Fruit fly (Drosophila melanogaster) whole organism, embryonic: ENCODE measurements around the gene CG42798.

Experiments used
- ATbp ChIP-seq: fragments of 200-800 bp; sonication (Bioruptor generic); optimal IDR thresholded peaks from 2 replicates; lab custom pipeline; 2017; ENCODE audit warnings: missing biosample characterization, mild to moderate bottlenecking, missing genetic modification characterization, missing genetic modification reagents
- Atf3 ChIP-seq: fragments of 200-800 bp; sonication (Bioruptor generic); optimal IDR thresholded peaks from 3 replicates; lab custom pipeline; 2016; ENCODE audit warnings: missing biosample characterization, missing genetic modification characterization
- B-H1 ChIP-seq: fragments of 200-800 bp; sonication (Bioruptor generic); IDR thresholded peaks from 3 replicates; pipeline ENCODE4 v1.3.6; 2022; ENCODE audit warnings: missing biosample characterization, missing genetic modification characterization
- BtbVII ChIP-seq: fragments of 200-800 bp; sonication (Bioruptor generic); optimal IDR thresholded peaks from 3 replicates; lab custom pipeline; 2017; ENCODE audit warnings: missing biosample characterization, mild to moderate bottlenecking, missing genetic modification characterization
- CG11247 ChIP-seq: fragments of 200-800 bp; sonication (Bioruptor generic); IDR thresholded peaks from 2 replicates; pipeline ENCODE4 v1.3.6; 2022; ENCODE audit warnings: missing biosample characterization, missing genetic modification characterization
- CG11560 ChIP-seq: fragments of 200-800 bp; sonication (Bioruptor generic); IDR thresholded peaks from 3 replicates; pipeline ENCODE4 v1.3.6; 2022; ENCODE audit warnings: missing biosample characterization, missing genetic modification characterization
- CG11696 ChIP-seq: fragments of 200-800 bp; sonication (Bioruptor generic); IDR thresholded peaks from 2 replicates; pipeline ENCODE4 v1.3.6; 2022; ENCODE audit warnings: missing biosample characterization, missing genetic modification characterization
- CG12659 ChIP-seq: fragments of 200-800 bp; sonication (Bioruptor generic); optimal IDR thresholded peaks from 3 replicates; lab custom pipeline; 2017; ENCODE audit warnings: mild to moderate bottlenecking, missing biosample characterization, missing genetic modification reagents, missing genetic modification characterization
- CG12942 ChIP-seq: fragments of 200-800 bp; sonication (Bioruptor generic); optimal IDR thresholded peaks from 3 replicates; lab custom pipeline; 2016; ENCODE audit warnings: missing biosample characterization, missing genetic modification characterization
- CG13296 ChIP-seq: fragments of 200-800 bp; sonication (Bioruptor generic); optimal IDR thresholded peaks from 3 replicates; lab custom pipeline; 2018; ENCODE audit warnings: missing biosample characterization, mild to moderate bottlenecking, missing genetic modification characterization
- CG18476 ChIP-seq: fragments of 200-800 bp; sonication (Bioruptor generic); optimal IDR thresholded peaks from 2 replicates; lab custom pipeline; 2016; ENCODE audit warnings: missing biosample characterization, mild to moderate bottlenecking, missing genetic modification characterization
- CG2712 ChIP-seq: fragments of 200-800 bp; optimal IDR thresholded peaks from 3 replicates; lab custom pipeline; 2019; ENCODE audit warnings: missing biosample characterization, mild to moderate bottlenecking, missing genetic modification characterization, moderate library complexity
- CG31441 ChIP-seq: fragments of 200-800 bp; sonication (Bioruptor generic); IDR thresholded peaks from 2 replicates; pipeline ENCODE4 v1.3.6; 2022; ENCODE audit warnings: missing biosample characterization, missing genetic modification characterization
- CG33213 ChIP-seq: fragments of 200-800 bp; sonication (Bioruptor generic); optimal IDR thresholded peaks from 3 replicates; lab custom pipeline; 2016; ENCODE audit warnings: missing biosample characterization, missing genetic modification characterization
- CG3407 ChIP-seq: fragments of 200-800 bp; sonication (Bioruptor generic); optimal IDR thresholded peaks from 2 replicates; lab custom pipeline; 2018; ENCODE audit warnings: missing biosample characterization, mild to moderate bottlenecking, missing genetic modification characterization
- CG4730 ChIP-seq: fragments of 200-800 bp; sonication (Bioruptor generic); IDR thresholded peaks from 2 replicates; pipeline ENCODE4 v1.3.6; 2022; ENCODE audit warnings: missing biosample characterization, missing genetic modification characterization
- CG7372 ChIP-seq: fragments of 200-800 bp; sonication (Bioruptor generic); IDR thresholded peaks from 2 replicates; pipeline ENCODE4 v1.3.6; 2022; ENCODE audit warnings: missing biosample characterization, missing genetic modification characterization
- CG8388 ChIP-seq: fragments of 200-800 bp; sonication (Bioruptor generic); optimal IDR thresholded peaks from 2 replicates; lab custom pipeline; 2019; ENCODE audit warnings: missing biosample characterization, mild to moderate bottlenecking, missing genetic modification characterization, moderate library complexity
- CHES-1-like ChIP-seq: fragments of 200-800 bp; sonication (Bioruptor generic); optimal IDR thresholded peaks from 2 replicates; lab custom pipeline; 2016; ENCODE audit warnings: missing biosample characterization, missing genetic modification characterization
- Camta ChIP-seq: fragments of 200-800 bp; sonication (Bioruptor generic); optimal IDR thresholded peaks from 2 replicates; lab custom pipeline; 2016; ENCODE audit warnings: missing biosample characterization, missing genetic modification characterization
- Dad ChIP-seq: fragments of 200-800 bp; sonication (Bioruptor generic); optimal IDR thresholded peaks from 3 replicates; lab custom pipeline; 2016; ENCODE audit warnings: missing biosample characterization, missing genetic modification characterization
- Dbx ChIP-seq: fragments of 200-800 bp; sonication (Bioruptor generic); IDR thresholded peaks from 3 replicates; pipeline ENCODE4 v1.3.6; 2022; ENCODE audit warnings: missing biosample characterization, missing genetic modification characterization
- Dip2 ChIP-seq: fragments of 200-800 bp; sonication (Bioruptor generic); IDR thresholded peaks from 2 replicates; pipeline ENCODE4 v1.3.6; 2022; ENCODE audit warnings: missing biosample characterization, missing genetic modification characterization
- E2f1 ChIP-seq: fragments of 200-800 bp; sonication (Bioruptor generic); IDR thresholded peaks from 2 replicates; pipeline ENCODE4 v1.3.6; 2022; ENCODE audit warnings: missing biosample characterization, missing genetic modification characterization
- Fer3 ChIP-seq: fragments of 200-800 bp; sonication (Bioruptor generic); optimal IDR thresholded peaks from 2 replicates; lab custom pipeline; 2018; ENCODE audit warnings: missing biosample characterization, mild to moderate bottlenecking, missing genetic modification characterization, moderate library complexity
- GATAe ChIP-seq: fragments of 200-800 bp; sonication (Bioruptor generic); conservative IDR thresholded peaks from 2 replicates; pipeline ENCODE4 v1.3.6; 2022; ENCODE audit warnings: missing biosample characterization, missing genetic modification characterization
- HLH4C ChIP-seq: fragments of 200-800 bp; sonication (Bioruptor generic); IDR thresholded peaks from 3 replicates; pipeline ENCODE4 v1.3.6; 2022; ENCODE audit warnings: missing biosample characterization, missing genetic modification characterization; ENCODE audit not compliant: partially characterized antibody
- Hand ChIP-seq: fragments of 200-800 bp; sonication (Bioruptor generic); optimal IDR thresholded peaks from 2 replicates; lab custom pipeline; 2017; ENCODE audit warnings: mild to moderate bottlenecking, missing biosample characterization, missing genetic modification reagents, missing genetic modification characterization
- Hr51 ChIP-seq, 2 experiments: fragments of 200-800 bp; sonication (Bioruptor generic); optimal IDR thresholded peaks; 2 replicates in 1 of 2; 3 replicates in 1 of 2; lab custom pipeline; 2016 to 2018; ENCODE audit warnings: missing biosample characterization in 2 of 2, missing genetic modification characterization in 2 of 2, mild to moderate bottlenecking in 1 of 2, moderate library complexity in 1 of 2
- NC2β ChIP-seq: fragments of 200-800 bp; sonication (Bioruptor generic); optimal IDR thresholded peaks from 2 replicates; lab custom pipeline; 2016; ENCODE audit warnings: missing biosample characterization, missing genetic modification characterization
- NFAT ChIP-seq: fragments of 200-800 bp; sonication (Bioruptor generic); IDR thresholded peaks from 2 replicates; pipeline ENCODE4 v1.3.6; 2022; ENCODE audit warnings: missing biosample characterization, missing genetic modification characterization
- NfI ChIP-seq: fragments of 200-800 bp; sonication (Bioruptor generic); optimal IDR thresholded peaks from 3 replicates; lab custom pipeline; 2018; ENCODE audit warnings: missing biosample characterization, mild to moderate bottlenecking, missing genetic modification characterization, moderate library complexity
- Ravus ChIP-seq: fragments of 200-800 bp; sonication (Bioruptor generic); IDR thresholded peaks from 2 replicates; pipeline ENCODE4 v1.3.6; 2022; ENCODE audit warnings: missing biosample characterization, missing genetic modification characterization
- Rfx ChIP-seq: fragments of 200-800 bp; sonication (Bioruptor generic); IDR thresholded peaks from 2 replicates; pipeline ENCODE4 v1.3.6; 2022; ENCODE audit warnings: missing biosample characterization, missing genetic modification characterization
- Xrp1 ChIP-seq: fragments of 200-800 bp; sonication (Bioruptor generic); IDR thresholded peaks from 2 replicates; pipeline ENCODE4 v1.3.6; 2022; ENCODE audit warnings: missing biosample characterization, missing genetic modification characterization
- bbx ChIP-seq: fragments of 200-800 bp; sonication (Bioruptor generic); IDR thresholded peaks from 2 replicates; pipeline ENCODE4 v1.3.6; 2022; ENCODE audit warnings: missing biosample characterization, missing genetic modification characterization; ENCODE audit not compliant: partially characterized antibody
- ci ChIP-seq: fragments of 200-800 bp; sonication (Bioruptor generic); IDR thresholded peaks from 3 replicates; pipeline ENCODE4 v1.3.6; 2022; ENCODE audit warnings: missing biosample characterization, missing genetic modification characterization
- dan ChIP-seq: fragments of 200-800 bp; sonication (Bioruptor generic); IDR thresholded peaks from 2 replicates; pipeline ENCODE4 v1.3.6; 2022; ENCODE audit warnings: missing biosample characterization, missing genetic modification characterization
- dysf ChIP-seq: fragments of 200-800 bp; sonication (Bioruptor generic); IDR thresholded peaks from 3 replicates; pipeline ENCODE4 v1.3.6; 2022; ENCODE audit warnings: missing biosample characterization, missing genetic modification characterization
- esg ChIP-seq: fragments of 200-800 bp; sonication (Bioruptor generic); conservative IDR thresholded peaks from 2 replicates; pipeline ENCODE4 v1.3.6; 2022; ENCODE audit warnings: missing biosample characterization, missing genetic modification characterization
- gce ChIP-seq: fragments of 200-800 bp; sonication (Bioruptor generic); IDR thresholded peaks from 3 replicates; pipeline ENCODE4 v1.3.6; 2022; ENCODE audit warnings: missing biosample characterization, missing genetic modification characterization
- her ChIP-seq: fragments of 200-800 bp; sonication (Bioruptor generic); optimal IDR thresholded peaks from 2 replicates; lab custom pipeline; 2016; ENCODE audit warnings: missing biosample characterization, missing genetic modification characterization
- insv ChIP-seq, 2 experiments: fragments of 200-800 bp; sonication (Bioruptor generic); optimal IDR thresholded peaks; 3 replicates each; lab custom pipeline; 2016 to 2018; ENCODE audit warnings: missing biosample characterization in 2 of 2, missing genetic modification characterization in 2 of 2
- jigr1 ChIP-seq: fragments of 200-800 bp; sonication (Bioruptor generic); IDR thresholded peaks from 3 replicates; pipeline ENCODE4 v1.3.6; 2022; ENCODE audit warnings: missing biosample characterization, missing genetic modification characterization
- odd ChIP-seq: fragments of 200-800 bp; sonication (Bioruptor generic); optimal IDR thresholded peaks from 2 replicates; lab custom pipeline; 2017; ENCODE audit warnings: missing biosample characterization, mild to moderate bottlenecking, missing genetic modification characterization
- pfk ChIP-seq: fragments of 200-800 bp; sonication (Bioruptor generic); optimal IDR thresholded peaks from 2 replicates; lab custom pipeline; 2018; ENCODE audit warnings: missing biosample characterization, mild to moderate bottlenecking, missing genetic modification characterization, moderate library complexity
- tio ChIP-seq: fragments of 200-800 bp; sonication (Bioruptor generic); optimal IDR thresholded peaks from 2 replicates; lab custom pipeline; 2017; ENCODE audit warnings: missing biosample characterization, missing genetic modification characterization, inconsistent platforms
- ttk ChIP-seq: fragments of 200-800 bp; sonication (Bioruptor generic); IDR thresholded peaks from 2 replicates; pipeline ENCODE4 v2.1.2; 2022; ENCODE audit warnings: missing biosample characterization, missing genetic modification characterization
- yki ChIP-seq: fragments of >200 bp; optimal IDR thresholded peaks from 3 replicates; lab custom pipeline; 2018
- z ChIP-seq: fragments of 200-800 bp; sonication (Bioruptor generic); IDR thresholded peaks from 3 replicates; pipeline ENCODE4 v1.3.6; 2022; ENCODE audit warnings: missing biosample characterization, missing genetic modification characterization

CG42798 gene

DNA sequence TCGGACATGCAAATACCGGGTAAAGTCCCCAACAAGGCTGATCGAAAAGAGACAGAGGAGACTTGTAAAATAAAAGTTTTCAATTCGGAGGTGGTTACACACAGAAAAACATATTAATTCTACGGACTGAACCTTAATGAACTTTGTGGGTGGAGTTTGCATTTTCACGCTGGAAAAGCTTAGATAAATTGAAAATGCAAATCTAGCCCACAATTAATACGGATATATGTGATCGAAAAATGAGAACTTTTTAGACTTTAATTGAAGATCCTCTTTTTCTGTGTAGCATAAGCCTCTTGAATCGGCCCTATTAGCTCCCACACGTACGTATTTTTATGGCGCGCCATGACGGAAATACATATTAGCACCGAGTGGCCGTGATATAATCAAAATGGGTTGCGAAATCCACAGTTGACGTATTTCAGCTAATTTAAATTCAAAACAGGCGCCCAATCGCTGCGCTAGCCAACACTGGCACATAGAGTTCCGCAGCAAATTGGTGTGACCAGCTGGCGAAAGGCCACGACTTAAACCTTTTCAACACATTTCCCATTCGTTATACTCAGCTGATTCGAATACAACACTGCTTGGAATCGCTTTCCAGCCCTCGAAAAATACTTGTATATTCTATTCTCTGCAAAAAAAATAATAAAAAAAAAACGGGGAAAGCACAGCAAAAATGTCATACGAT, 21.0 kb upstream of the CG42798 start (continued):
- TF ChIP-seq Hand (GFP tag; lab: Kevin White, UChicago) (peak; percentile 17), ci (peak; percentile 85), dysf (peak; percentile 79), CG2712 (peak; percentile 67), bbx (GFP tag; lab: Robert Waterston, UW) (peak; percentile 29; the same call in 1 of the 2 replicates), odd (GFP tag; lab: Kevin White, UChicago) (peak; percentile 56), CG13296 (GFP tag; lab: Kevin White, UChicago) (peak; percentile 50), CG11560 (tag; lab: Robert Waterston, UW) (no peak), Ravus (GFP tag; lab: Robert Waterston, UW) (no peak), NfI (GFP tag; lab: Kevin White, UChicago) (peak; percentile 61), tio (GFP tag; lab: Kevin White, UChicago) (peak; percentile 51), jigr1 (0 out of 3 replicates have a peak, but pooled peaks have one; percentile 11), HLH4C (GFP tag; lab: Robert Waterston, UW) (no peak), ATbp (GFP tag; lab: Kevin White, UChicago) (no peak), CG12942 (GFP tag; lab: Kevin White, UChicago) (peak; percentile 38), BtbVII (GFP tag; lab: Kevin White, UChicago) (peak; percentile 31), ttk (GFP tag; lab: Robert Waterston, UW) (peak; percentile 35; the same call in 1 of the 2 replicates), CG7372 (GFP tag; lab: Robert Waterston, UW) (peak; percentile 31; the same call in 1 of the 2 replicates), pfk (peak; percentile 43), CG12659 (peak; percentile 81), CG11247 (GFP tag; lab: Robert Waterston, UW) (peak; percentile 64), CG8388 (GFP tag; lab: Kevin White, UChicago) (no peak), Atf3 (no peak), Fer3 (tag; lab: Kevin White, UChicago) (peak; percentile 49), Camta (peak; percentile 44), Rfx (GFP tag; lab: Robert Waterston, UW) (peak; percentile 70), CG3407 (GFP tag; lab: Kevin White, UChicago) (no peak), B-H1 (no peak; the same call in 2 of the 3 replicates), GATAe (GFP tag; lab: Robert Waterston, UW) (no peak), yki (no peak), esg (GFP tag; lab: Robert Waterston, UW) (peak; percentile 48; the same call in 1 of the 2 replicates), Dip2 (GFP tag; lab: Robert Waterston, UW) (no peak), Xrp1 (peak; percentile 64), CG31441 (GFP tag; lab: Robert Waterston, UW) (peak; percentile 42), Hr51 (GFP tag; optimal IDR thresholded peaks at IDR 0.05; lab: Kevin White, UChicago) (peak; percentile 65 to 72), NFAT (peak; percentile 54), dan (GFP tag; lab: Robert Waterston, UW) (no peak), Dbx (GFP tag; lab: Robert Waterston, UW) (peak; percentile 79), insv (GFP tag; optimal IDR thresholded peaks at IDR 0.05; lab: Kevin White, UChicago) (peak in 1 of 2 experiments; percentile 36), gce (GFP tag; lab: Robert Waterston, UW) (peak; percentile 46; the same call in 1 of the 3 replicates), CHES-1-like (GFP tag; lab: Kevin White, UChicago) (peak; percentile 74), her (peak; percentile 55), NC2β (GFP tag; lab: Kevin White, UChicago) (peak; percentile 31), CG33213 (GFP tag; lab: Kevin White, UChicago) (peak; percentile 78), CG11696 (0 out of 2 replicates have a peak, but pooled peaks have one; percentile 39), CG4730 (peak; percentile 41; the same call in 1 of the 2 replicates), Dad (GFP tag; lab: Kevin White, UChicago) (peak; percentile 73), z (GFP tag; lab: Robert Waterston, UW) (no peak), E2f1 (GFP tag; lab: Robert Waterston, UW) (0 out of 2 replicates have a peak, but pooled peaks have one; percentile 18), CG18476 (no peak)
